Worm (Caenorhabditis elegans) whole organism, L4 larva: ENCODE measurements around the gene mls-1.
A peak's percentile ranks its signal among the peaks of the same experiment; 100 is the strongest.

Experiments used
- D1046.2 ChIP-seq: fragments of 200-800 bp; sonication (Bioruptor generic); IDR thresholded peaks from 2 replicates; pipeline ENCODE4 v1.3.6; 2022; ENCODE audit warnings: missing genetic modification characterization, missing compliant biosample characterization
- F10B5.3 ChIP-seq: sonication (generic microtip); optimal IDR thresholded peaks from 2 replicates; lab custom pipeline; 2016; ENCODE audit warnings: mild to moderate bottlenecking, missing genetic modification characterization, missing compliant biosample characterization
- F26F4.8 ChIP-seq: fragments of 200-800 bp; sonication (Bioruptor generic); conservative IDR thresholded peaks from 2 replicates; pipeline ENCODE4 v1.3.6; 2022; ENCODE audit warnings: missing genetic modification characterization, missing compliant biosample characterization
- F49E8.2 ChIP-seq: sonication (generic microtip); optimal IDR thresholded peaks from 2 replicates; lab custom pipeline; 2016; ENCODE audit warnings: missing compliant biosample characterization, mild to moderate bottlenecking, missing genetic modification characterization, borderline replicate concordance
- Y48G9A.11 ChIP-seq: fragments of 200-800 bp; sonication (Bioruptor generic); IDR thresholded peaks from 2 replicates; pipeline ENCODE4 v1.3.6; 2022; ENCODE audit warnings: missing genetic modification reagents, missing genetic modification characterization, missing compliant biosample characterization
- aly-2 ChIP-seq: sonication (generic microtip); optimal IDR thresholded peaks from 2 replicates; lab custom pipeline; 2018; ENCODE audit warnings: missing biosample characterization, missing genetic modification characterization
- attf-4 ChIP-seq: sonication (generic microtip); optimal IDR thresholded peaks from 3 replicates; lab custom pipeline; 2017; ENCODE audit warnings: missing biosample characterization, missing genetic modification characterization
- ceh-32 ChIP-seq: sonication (generic microtip); optimal IDR thresholded peaks from 2 replicates; lab custom pipeline; 2016; ENCODE audit warnings: mild to moderate bottlenecking, missing genetic modification characterization, missing compliant biosample characterization; ENCODE audit not compliant: poor library complexity
- ceh-62 ChIP-seq: sonication (generic microtip); optimal IDR thresholded peaks from 2 replicates; lab custom pipeline; 2017; ENCODE audit warnings: missing biosample characterization, missing genetic modification characterization
- ces-1 ChIP-seq: fragments of 150-350 bp; sonication (generic microtip); optimal IDR thresholded peaks from 4 replicates; lab custom pipeline; 2014; ENCODE audit warnings: missing biosample characterization, missing genetic modification reagents, missing genetic modification characterization
- cey-2 ChIP-seq: sonication (generic microtip); optimal IDR thresholded peaks from 3 replicates; lab custom pipeline; 2017; ENCODE audit warnings: missing genetic modification characterization, mild to moderate bottlenecking, missing compliant biosample characterization, antibody characterized with exemption, borderline replicate concordance; ENCODE audit not compliant: insufficient read depth
- ctbp-1 ChIP-seq: fragments of 200-800 bp; sonication (Bioruptor generic); IDR thresholded peaks from 2 replicates; pipeline ENCODE4 v1.3.6; 2022; ENCODE audit warnings: missing genetic modification reagents, missing genetic modification characterization, missing compliant biosample characterization
- daf-12 ChIP-seq: fragments of 150-350 bp; optimal IDR thresholded peaks from 2 replicates; lab custom pipeline; 2014; ENCODE audit warnings: missing biosample characterization, missing genetic modification reagents, missing genetic modification characterization
- daf-19 ChIP-seq: fragments of 200-800 bp; sonication (Bioruptor generic); conservative IDR thresholded peaks from 2 replicates; pipeline ENCODE4 v1.3.6; 2022; ENCODE audit warnings: missing genetic modification characterization, missing compliant biosample characterization
- dmd-8 ChIP-seq: fragments of 200-800 bp; sonication (Bioruptor generic); IDR thresholded peaks from 2 replicates; pipeline ENCODE4 v1.3.6; 2022; ENCODE audit warnings: missing genetic modification characterization, missing compliant biosample characterization
- dpl-1 ChIP-seq: fragments of 150-350 bp; optimal IDR thresholded peaks from 2 replicates; lab custom pipeline; 2014; ENCODE audit warnings: missing biosample characterization, missing genetic modification reagents, missing genetic modification characterization
- dve-1 ChIP-seq: sonication (generic microtip); optimal IDR thresholded peaks from 2 replicates; lab custom pipeline; 2017; ENCODE audit warnings: antibody characterized with exemption, mild to moderate bottlenecking, missing genetic modification characterization, missing compliant biosample characterization; ENCODE audit not compliant: insufficient read depth
- egl-43 ChIP-seq: fragments of 200-800 bp; sonication (Bioruptor generic); IDR thresholded peaks from 2 replicates; pipeline ENCODE4 v1.3.6; 2022; ENCODE audit warnings: missing genetic modification reagents, missing genetic modification characterization, missing compliant biosample characterization
- fkh-10 ChIP-seq: fragments of 150-350 bp; optimal IDR thresholded peaks from 2 replicates; lab custom pipeline; 2014; ENCODE audit warnings: missing biosample characterization, missing genetic modification reagents, missing genetic modification characterization
- hlh-30 ChIP-seq: sonication (generic microtip); optimal IDR thresholded peaks from 2 replicates; lab custom pipeline; 2017; ENCODE audit warnings: antibody characterized with exemption, mild to moderate bottlenecking, missing genetic modification characterization, missing compliant biosample characterization; ENCODE audit not compliant: insufficient read depth
- hmg-1.1 ChIP-seq: fragments of 200-800 bp; sonication (Bioruptor generic); IDR thresholded peaks from 2 replicates; pipeline ENCODE4 v1.3.6; 2022; ENCODE audit warnings: missing genetic modification reagents, missing genetic modification characterization, missing compliant biosample characterization
- lim-7 ChIP-seq: fragments of 200-800 bp; sonication (Bioruptor generic); IDR thresholded peaks from 2 replicates; pipeline ENCODE4 v1.3.6; 2022; ENCODE audit warnings: missing genetic modification characterization, missing compliant biosample characterization
- lin-1 ChIP-seq: fragments of 200-800 bp; sonication (Bioruptor generic); IDR thresholded peaks from 2 replicates; pipeline ENCODE4 v1.3.6; 2022; ENCODE audit warnings: missing genetic modification reagents, missing genetic modification characterization, missing compliant biosample characterization
- lin-13 ChIP-seq: fragments of 150-350 bp; optimal IDR thresholded peaks from 2 replicates; lab custom pipeline; 2014; ENCODE audit warnings: missing biosample characterization, missing genetic modification reagents, missing genetic modification characterization
- lin-39 ChIP-seq: fragments of 150-350 bp; optimal IDR thresholded peaks from 2 replicates; lab custom pipeline; 2014; ENCODE audit warnings: missing biosample characterization, missing genetic modification reagents, missing genetic modification characterization
- lir-3 ChIP-seq: sonication (generic microtip); optimal IDR thresholded peaks from 2 replicates; lab custom pipeline; 2016; ENCODE audit warnings: mild to moderate bottlenecking, missing genetic modification characterization, missing compliant biosample characterization
- lsy-2 ChIP-seq, 2 experiments: fragments of 150-350 bp in 1 of 2; sonication (generic microtip) in 1 of 2; optimal IDR thresholded peaks; 2 replicates each; lab custom pipeline; 2014 to 2017; ENCODE audit warnings: missing biosample characterization in 2 of 2, missing genetic modification characterization in 2 of 2
- mdl-1 ChIP-seq, 2 experiments: fragments of 150-350 bp in 1 of 2; sonication (generic microtip) in 1 of 2; optimal IDR thresholded peaks; 2 replicates each; lab custom pipeline; 2014 to 2017; ENCODE audit warnings: missing biosample characterization in 2 of 2, missing genetic modification characterization in 2 of 2
- mdt-29 ChIP-seq: fragments of 200-800 bp; sonication (Bioruptor generic); IDR thresholded peaks from 2 replicates; pipeline ENCODE4 v1.3.6; 2022; ENCODE audit warnings: missing genetic modification reagents, missing genetic modification characterization, missing compliant biosample characterization
- mep-1 ChIP-seq: fragments of 150-350 bp; sonication (generic microtip); optimal IDR thresholded peaks from 3 replicates; lab custom pipeline; 2014; ENCODE audit warnings: missing biosample characterization, missing genetic modification characterization
- mxl-2 ChIP-seq: fragments of 200-800 bp; sonication (Bioruptor generic); conservative IDR thresholded peaks from 2 replicates; pipeline ENCODE4 v1.3.6; 2022; ENCODE audit warnings: missing genetic modification reagents, missing genetic modification characterization, missing compliant biosample characterization
- mxl-3 ChIP-seq: fragments of 200-800 bp; sonication (Bioruptor generic); optimal IDR thresholded peaks from 2 replicates; lab custom pipeline; 2018; ENCODE audit warnings: mild to moderate bottlenecking, missing genetic modification characterization, missing compliant biosample characterization
- nhr-10 ChIP-seq: fragments of 150-350 bp; optimal IDR thresholded peaks from 2 replicates; lab custom pipeline; 2014; ENCODE audit warnings: missing biosample characterization, missing genetic modification characterization
- nhr-102 ChIP-seq: sonication (generic microtip); optimal IDR thresholded peaks from 2 replicates; lab custom pipeline; 2016; ENCODE audit warnings: mild to moderate bottlenecking, missing genetic modification characterization, moderate library complexity, missing compliant biosample characterization
- nhr-111 ChIP-seq: fragments of 200-800 bp; sonication (Bioruptor generic); optimal IDR thresholded peaks from 2 replicates; lab custom pipeline; 2018; ENCODE audit warnings: mild to moderate bottlenecking, missing genetic modification characterization, missing compliant biosample characterization
- nhr-41 ChIP-seq: fragments of 200-800 bp; sonication (Bioruptor generic); IDR thresholded peaks from 2 replicates; pipeline ENCODE4 v1.3.6; 2022; ENCODE audit warnings: missing genetic modification reagents, missing genetic modification characterization, missing compliant biosample characterization
- nhr-42 ChIP-seq: fragments of 200-800 bp; sonication (Bioruptor generic); IDR thresholded peaks from 2 replicates; pipeline ENCODE4 v1.3.6; 2022; ENCODE audit warnings: missing genetic modification characterization, missing compliant biosample characterization
- nhr-76 ChIP-seq: fragments of 150-350 bp; optimal IDR thresholded peaks from 2 replicates; lab custom pipeline; 2014; ENCODE audit warnings: missing biosample characterization, missing genetic modification characterization
- rbr-2 ChIP-seq: sonication (generic microtip); optimal IDR thresholded peaks from 2 replicates; lab custom pipeline; 2016; ENCODE audit warnings: missing genotype, missing genetic modification characterization, missing compliant biosample characterization
- saeg-2 ChIP-seq: fragments of 200-800 bp; sonication (Bioruptor generic); IDR thresholded peaks from 2 replicates; pipeline ENCODE4 v1.3.6; 2022; ENCODE audit warnings: missing genetic modification reagents, missing genetic modification characterization, missing compliant biosample characterization
- tag-97 ChIP-seq: fragments of 200-800 bp; sonication (Bioruptor generic); IDR thresholded peaks from 2 replicates; pipeline ENCODE4 v1.3.6; 2022; ENCODE audit warnings: missing genetic modification characterization, missing compliant biosample characterization
- unc-130 ChIP-seq: sonication (generic microtip); optimal IDR thresholded peaks from 2 replicates; lab custom pipeline; 2016; ENCODE audit warnings: missing genetic modification reagents, missing genetic modification characterization, missing compliant biosample characterization
- unc-39 ChIP-seq: sonication (generic microtip); optimal IDR thresholded peaks from 2 replicates; lab custom pipeline; 2017; ENCODE audit warnings: missing biosample characterization, missing genetic modification characterization
- unc-62 ChIP-seq, 3 experiments: fragments of 150-350 bp in 1 of 3; sonication (generic microtip); optimal IDR thresholded peaks in 2 of 3; peaks in 1 of 3; 1 replicate in 1 of 3; 2 replicates in 2 of 3; lab custom pipeline; 2014 to 2017; ENCODE audit warnings: missing biosample characterization in 3 of 3, missing genetic modification characterization in 3 of 3, missing genetic modification reagents in 3 of 3, missing genotype in 1 of 3
- zag-1 ChIP-seq: fragments of 150-350 bp; optimal IDR thresholded peaks from 2 replicates; lab custom pipeline; 2014; ENCODE audit warnings: missing biosample characterization, missing genetic modification characterization
- zfp-3 ChIP-seq: fragments of 200-800 bp; sonication (Bioruptor generic); conservative IDR thresholded peaks from 2 replicates; pipeline ENCODE4 v1.3.6; 2022; ENCODE audit warnings: missing genetic modification reagents, missing genetic modification characterization, missing compliant biosample characterization
- zip-11 ChIP-seq: fragments of 200-800 bp; sonication (Bioruptor generic); IDR thresholded peaks from 2 replicates; pipeline ENCODE4 v1.3.6; 2022; ENCODE audit warnings: missing genetic modification characterization, missing compliant biosample characterization
- zip-2 ChIP-seq: fragments of 150-350 bp; optimal IDR thresholded peaks from 2 replicates; lab custom pipeline; 2014; ENCODE audit warnings: missing biosample characterization, missing genetic modification characterization
- ztf-7 ChIP-seq: fragments of 150-350 bp; optimal IDR thresholded peaks from 2 replicates; lab custom pipeline; 2014; ENCODE audit warnings: missing biosample characterization, missing genetic modification characterization

mls-1 gene

ce11 chrIII:7498346-7498745, 38.2 kb downstream of the mls-1 start (continued):
- TF ChIP-seq unc-62 (GFP tag; optimal IDR thresholded peaks at IDR 0.05 in 1 of 2; lab: Kevin White, UChicago) (peak in 1 of 2 experiments; percentile 89), unc-62 (tag; optimal IDR thresholded peaks at IDR 0.05; lab: Kevin White, UChicago) (no peak), daf-12 (tag; lab: Kevin White, UChicago) (no peak)

DNA sequence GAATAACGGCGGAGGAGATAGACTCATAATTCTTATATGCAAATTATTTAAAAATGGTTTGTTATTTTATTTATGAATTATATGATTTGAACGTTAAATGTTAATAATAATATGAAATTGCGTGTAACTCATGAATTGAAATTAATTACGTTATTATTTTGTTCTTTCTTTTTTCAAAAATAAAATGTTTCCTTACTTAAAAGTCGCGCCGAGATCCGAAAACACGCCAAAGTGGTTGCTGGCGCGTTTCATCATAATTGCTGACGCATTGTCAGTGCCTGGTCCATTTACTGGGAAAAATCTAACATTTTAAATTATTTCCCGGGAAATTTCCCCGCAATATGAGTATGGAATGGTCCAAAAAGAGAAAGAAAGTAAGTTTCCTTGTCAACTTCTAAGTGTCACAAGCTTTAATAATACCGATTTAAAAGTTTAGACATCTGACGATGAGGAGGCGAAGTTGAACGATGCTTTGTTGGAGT, 39.3 kb downstream of the mls-1 start, which contains the start of the genes C07H6.9 and sap-140:
C07H6.9 (minus strand) TSS at position 51 of the 482 bp plus-strand sequence.
sap-140 (plus strand) TSS at position 318 of the 482 bp plus-strand sequence.
- TF ChIP-seq egl-43 (GFP tag; lab: Robert Waterston, UW) (no peak), ceh-62 (tag; lab: Kevin White, UChicago) (no peak), mep-1 (tag; lab: Kevin White, UChicago) (peak; percentile 72), mdl-1 (tag; optimal IDR thresholded peaks at IDR 0.05; lab: Kevin White, UChicago) (no peak), lin-39 (tag; lab: Kevin White, UChicago) (no peak), ceh-32 (tag; lab: Kevin White, UChicago) (no peak), attf-4 (tag; lab: Kevin White, UChicago) (no peak), daf-19 (GFP tag; lab: Robert Waterston, UW) (no peak), hmg-1.1 (peak; percentile 56; the same call in 1 of the 2 replicates), zip-2 (tag; lab: Kevin White, UChicago) (peak; percentile 35), lim-7 (GFP tag; lab: Robert Waterston, UW) (no peak), hlh-30 (tag; lab: Kevin White, UChicago) (peak; percentile 71), lin-1 (GFP tag; lab: Robert Waterston, UW) (no peak), F49E8.2 (tag; lab: Kevin White, UChicago) (no peak), dpl-1 (GFP tag; lab: Kevin White, UChicago) (peak; percentile 95), aly-2 (no peak), F26F4.8 (GFP tag; lab: Robert Waterston, UW) (no peak), dmd-8 (no peak), nhr-102 (tag; lab: Kevin White, UChicago) (peak; percentile 66), ztf-7 (peak; percentile 48), tag-97 (GFP tag; lab: Robert Waterston, UW) (no peak), ces-1 (GFP tag; lab: Kevin White, UChicago) (peak; percentile 24), mdt-29 (GFP tag; lab: Robert Waterston, UW) (no peak), unc-130 (GFP tag; lab: Kevin White, UChicago) (no peak), lsy-2 (tag; optimal IDR thresholded peaks at IDR 0.05; lab: Kevin White, UChicago) (peak in 1 of 2 experiments; percentile 91), nhr-111 (GFP tag; lab: Kevin White, UChicago) (no peak), cey-2 (tag; lab: Kevin White, UChicago) (no peak), F10B5.3 (tag; lab: Kevin White, UChicago) (peak; percentile 54), fkh-10 (GFP tag; lab: Kevin White, UChicago) (peak; percentile 15), lir-3 (tag; lab: Kevin White, UChicago) (no peak), unc-39 (tag; lab: Kevin White, UChicago) (no peak), dve-1 (peak; percentile 73), nhr-76 (tag; lab: Kevin White, UChicago) (no peak), lin-13 (no peak), zip-11 (GFP tag; lab: Robert Waterston, UW) (no peak), zag-1 (tag; lab: Kevin White, UChicago) (no peak), zfp-3 (GFP tag; lab: Robert Waterston, UW) (0 out of 2 replicates have a peak, but pooled peaks have one; percentile 26), rbr-2 (tag; lab: Kevin White, UChicago) (peak; percentile 59), mxl-3 (GFP tag; lab: Kevin White, UChicago) (no peak), Y48G9A.11 (GFP tag; lab: Robert Waterston, UW) (no peak), nhr-10 (tag; lab: Kevin White, UChicago) (no peak), mxl-2 (no peak), D1046.2 (GFP tag; lab: Robert Waterston, UW) (no peak), nhr-42 (no peak), ctbp-1 (GFP tag; lab: Robert Waterston, UW) (no peak), nhr-41 (GFP tag; lab: Robert Waterston, UW) (no peak), saeg-2 (GFP tag; lab: Robert Waterston, UW) (no peak)
